Worm (Caenorhabditis elegans): Measurements from ENCODE around the gene F01F1.11.
A peak's percentile ranks its signal among the peaks of the same experiment; 100 is the strongest.

DNA sequence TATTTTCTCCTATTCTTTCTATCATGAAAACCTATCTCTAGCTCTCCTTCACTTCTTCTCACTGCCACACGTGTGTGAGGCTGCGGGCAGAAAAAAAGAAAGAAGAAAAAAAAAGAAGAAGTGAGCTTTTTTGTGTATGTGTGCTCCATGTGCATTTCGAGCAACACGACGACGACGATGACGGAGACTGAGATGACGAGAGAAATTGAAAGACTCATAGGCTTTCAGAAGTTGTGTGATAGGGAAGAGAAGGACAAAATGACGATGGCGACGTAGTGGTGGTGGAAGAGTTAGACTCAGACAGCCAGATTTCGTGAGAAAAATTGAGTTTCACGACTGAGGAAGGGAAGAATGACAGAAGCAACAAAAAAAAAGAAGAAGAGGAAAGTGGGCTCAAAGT is 26.2 kb downstream of the F01F1.11 start:
- TF ChIP-seq unc-30 (tag; optimal IDR thresholded peaks at IDR 0.05) = no peak
- TF ChIP-seq nhr-28 (tag; optimal IDR thresholded peaks at IDR 0.05) = no peak
- TF ChIP-seq lin-35 (GFP tag; optimal IDR thresholded peaks at IDR 0.05) = peak in 1 of 2 experiments; percentile 56
- TF ChIP-seq vab-15 (tag; optimal IDR thresholded peaks at IDR 0.05) = no peak
- TF ChIP-seq ama-1 (optimal IDR thresholded peaks at IDR 0.05) = no peak
- TF ChIP-seq jun-1 (tag; optimal IDR thresholded peaks at IDR 0.05) = peak; percentile 4
- TF ChIP-seq nhr-237 (tag; optimal IDR thresholded peaks at IDR 0.05) = no peak
- peak; percentile 47 for TF ChIP-seq rnt-1 (tag; optimal IDR thresholded peaks at IDR 0.05)
